Worm (Caenorhabditis elegans) whole organism, midembryonic: Measurements from ENCODE around the gene F01G10.4.

Experiments used
- flt-1 ChIP-seq: fragments of 200-800 bp; sonication (Bioruptor generic); IDR thresholded peaks from 2 replicates; pipeline ENCODE4 v1.3.6; 2022; ENCODE audit warnings: missing genetic modification characterization, missing compliant biosample characterization
- klf-2 ChIP-seq: fragments of 200-800 bp; sonication (Bioruptor generic); conservative IDR thresholded peaks from 2 replicates; pipeline ENCODE4 v1.3.6; 2022; ENCODE audit warnings: missing genetic modification reagents, missing genetic modification characterization, missing compliant biosample characterization
- ref-1 ChIP-seq: fragments of 200-800 bp; sonication (Bioruptor generic); conservative IDR thresholded peaks from 2 replicates; pipeline ENCODE4 v1.3.6; 2022; ENCODE audit warnings: missing genetic modification reagents, missing genetic modification characterization, missing compliant biosample characterization
- ztf-23 ChIP-seq: fragments of 200-800 bp; sonication (Bioruptor generic); IDR thresholded peaks from 2 replicates; pipeline ENCODE4 v1.3.6; 2022; ENCODE audit warnings: missing genetic modification reagents, missing genetic modification characterization, missing compliant biosample characterization

DNA sequence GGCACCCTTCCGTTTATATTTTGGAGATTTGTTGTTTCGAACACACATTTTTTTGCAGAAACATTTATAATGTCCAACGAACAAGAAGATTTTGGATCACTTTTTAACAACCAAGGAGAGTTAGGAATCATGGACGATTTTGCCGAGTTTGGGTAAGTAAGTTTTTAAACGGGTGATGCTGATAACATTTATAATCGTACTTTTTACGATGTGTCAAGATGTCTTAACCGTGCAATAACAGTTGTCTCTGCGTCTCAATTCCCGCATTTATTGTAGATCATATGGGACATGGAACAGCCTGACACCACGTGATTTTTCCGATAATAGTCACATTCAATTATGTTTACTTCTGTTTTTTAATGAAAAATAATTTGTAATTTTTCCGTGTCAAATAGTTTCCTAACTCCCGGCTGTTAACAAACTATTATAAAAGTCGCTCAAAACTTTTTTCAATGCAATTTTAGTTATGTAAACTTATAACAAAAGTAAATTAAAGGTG lies 18.3 kb upstream of the F01G10.4 start, which contains the start of gene daf-14:
- no peak for TF ChIP-seq flt-1 (GFP tag; lab: Robert Waterston, UW)
- TF ChIP-seq klf-2 (GFP tag; lab: Robert Waterston, UW): no peak
- TF ChIP-seq ref-1 (GFP tag; lab: Robert Waterston, UW): no peak
- no peak for TF ChIP-seq ztf-23 (GFP tag; lab: Robert Waterston, UW)
